Worm (Caenorhabditis elegans) whole organism, L3 larva: ENCODE data around the gene C24H12.4.
A peak's percentile ranks its signal among the peaks of the same experiment; 100 is the strongest.

Experiments
- R02D3.7 ChIP-seq: fragments of 150-350 bp; optimal IDR thresholded peaks from 2 replicates; lab custom pipeline; 2014; ENCODE audit warnings: missing biosample characterization, missing genetic modification characterization
- ZK546.5 ChIP-seq: sonication (generic microtip); optimal IDR thresholded peaks from 2 replicates; lab custom pipeline; 2017; ENCODE audit warnings: missing biosample characterization, missing genetic modification characterization
- ceh-16 ChIP-seq: sonication (generic microtip); optimal IDR thresholded peaks from 2 replicates; lab custom pipeline; 2017; ENCODE audit warnings: missing biosample characterization, missing genetic modification characterization
- ceh-28 ChIP-seq: fragments of 150-350 bp; optimal IDR thresholded peaks from 2 replicates; lab custom pipeline; 2014; ENCODE audit warnings: missing biosample characterization, missing genetic modification reagents, missing genetic modification characterization
- ceh-82 ChIP-seq: fragments of 150-350 bp; optimal IDR thresholded peaks from 2 replicates; lab custom pipeline; 2014; ENCODE audit warnings: missing biosample characterization, missing genetic modification characterization
- daf-12 ChIP-seq: fragments of 150-350 bp; optimal IDR thresholded peaks from 2 replicates; lab custom pipeline; 2014; ENCODE audit warnings: missing biosample characterization, missing genetic modification reagents, missing genetic modification characterization
- egl-27 ChIP-seq: sonication (generic microtip); optimal IDR thresholded peaks from 4 replicates; lab custom pipeline; 2017; ENCODE audit warnings: missing biosample characterization, missing genetic modification reagents, missing genetic modification characterization
- elt-1 ChIP-seq: fragments of 150-350 bp; optimal IDR thresholded peaks from 2 replicates; lab custom pipeline; 2014; ENCODE audit warnings: missing biosample characterization, missing genetic modification characterization
- elt-2 ChIP-seq: sonication (generic microtip); optimal IDR thresholded peaks from 2 replicates; lab custom pipeline; 2016; ENCODE audit warnings: missing genetic modification reagents, mild to moderate bottlenecking, missing genetic modification characterization, missing compliant biosample characterization
- fkh-2 ChIP-seq: fragments of 150-350 bp; optimal IDR thresholded peaks from 2 replicates; lab custom pipeline; 2014; ENCODE audit warnings: missing biosample characterization, missing genetic modification reagents, missing genetic modification characterization
- hmg-11 ChIP-seq: sonication (generic microtip); optimal IDR thresholded peaks from 2 replicates; lab custom pipeline; 2016; ENCODE audit warnings: missing genetic modification characterization, missing compliant biosample characterization
- jun-1 ChIP-seq: fragments of 150-350 bp; optimal IDR thresholded peaks from 2 replicates; lab custom pipeline; 2014; ENCODE audit warnings: missing biosample characterization, missing genetic modification reagents, missing genetic modification characterization
- lin-15B ChIP-seq: fragments of 150-350 bp; optimal IDR thresholded peaks from 2 replicates; lab custom pipeline; 2014; ENCODE audit warnings: missing biosample characterization, missing genetic modification characterization
- lin-39 ChIP-seq: fragments of 150-350 bp; optimal IDR thresholded peaks from 2 replicates; lab custom pipeline; 2018; ENCODE audit warnings: missing biosample characterization, missing genetic modification reagents, missing genetic modification characterization
- lsy-12 ChIP-seq: sonication (generic microtip); optimal IDR thresholded peaks from 2 replicates; lab custom pipeline; 2016; ENCODE audit warnings: mild to moderate bottlenecking, missing genetic modification characterization, missing compliant biosample characterization
- nfya-1 ChIP-seq: sonication (generic microtip); optimal IDR thresholded peaks from 2 replicates; lab custom pipeline; 2017; ENCODE audit warnings: missing genetic modification characterization, mild to moderate bottlenecking, missing compliant biosample characterization, antibody characterized with exemption, moderate library complexity; ENCODE audit not compliant: insufficient read depth
- nhr-11 ChIP-seq: fragments of 150-350 bp; optimal IDR thresholded peaks from 2 replicates; lab custom pipeline; 2014; ENCODE audit warnings: missing biosample characterization, missing genetic modification characterization
- nhr-23 ChIP-seq: fragments of 150-350 bp; optimal IDR thresholded peaks from 2 replicates; lab custom pipeline; 2014; ENCODE audit warnings: missing biosample characterization, missing genetic modification reagents, missing genetic modification characterization
- nhr-237 ChIP-seq: fragments of 150-350 bp; optimal IDR thresholded peaks from 2 replicates; lab custom pipeline; 2014; ENCODE audit warnings: missing biosample characterization, missing genetic modification characterization
- nhr-25 ChIP-seq: sonication (generic microtip); optimal IDR thresholded peaks from 2 replicates; lab custom pipeline; 2017; ENCODE audit warnings: missing biosample characterization, missing genetic modification characterization
- nhr-28 ChIP-seq: fragments of 150-350 bp; optimal IDR thresholded peaks from 2 replicates; lab custom pipeline; 2014; ENCODE audit warnings: missing biosample characterization, missing genetic modification characterization
- nhr-67 ChIP-seq: fragments of 150-350 bp; optimal IDR thresholded peaks from 2 replicates; lab custom pipeline; 2014; ENCODE audit warnings: missing biosample characterization, missing genetic modification characterization
- nhr-77 ChIP-seq: fragments of 150-350 bp; optimal IDR thresholded peaks from 2 replicates; lab custom pipeline; 2014; ENCODE audit warnings: missing biosample characterization, missing genetic modification characterization
- pha-4 ChIP-seq: fragments of 150-350 bp; optimal IDR thresholded peaks from 2 replicates; lab custom pipeline; 2014; ENCODE audit warnings: missing biosample characterization, missing genetic modification reagents, missing genetic modification characterization
- sea-2 ChIP-seq: fragments of 150-350 bp; sonication (generic microtip); optimal IDR thresholded peaks from 4 replicates; lab custom pipeline; 2014; ENCODE audit warnings: missing biosample characterization, missing genetic modification reagents, missing genetic modification characterization
- skn-1 ChIP-seq: fragments of 150-350 bp; optimal IDR thresholded peaks from 2 replicates; lab custom pipeline; 2014; ENCODE audit warnings: missing biosample characterization, missing genetic modification characterization
- snpc-4 ChIP-seq: fragments of 150-350 bp; optimal IDR thresholded peaks from 2 replicates; lab custom pipeline; 2014; ENCODE audit warnings: missing biosample characterization, missing genetic modification characterization
- tbx-2 ChIP-seq: sonication (generic microtip); optimal IDR thresholded peaks from 2 replicates; lab custom pipeline; 2016; ENCODE audit warnings: mild to moderate bottlenecking, missing genetic modification characterization, missing compliant biosample characterization
- unc-39 ChIP-seq: sonication (generic microtip); optimal IDR thresholded peaks from 4 replicates; lab custom pipeline; 2017; ENCODE audit warnings: missing biosample characterization, missing genetic modification characterization
- unc-62 ChIP-seq: fragments of 150-350 bp; sonication (generic microtip); optimal IDR thresholded peaks from 4 replicates; lab custom pipeline; 2014; ENCODE audit warnings: missing biosample characterization, missing genetic modification reagents, missing genetic modification characterization
- zag-1 ChIP-seq: fragments of 150-350 bp; optimal IDR thresholded peaks from 2 replicates; lab custom pipeline; 2014; ENCODE audit warnings: missing biosample characterization, missing genetic modification characterization

The C24H12.4 gene

DNA sequence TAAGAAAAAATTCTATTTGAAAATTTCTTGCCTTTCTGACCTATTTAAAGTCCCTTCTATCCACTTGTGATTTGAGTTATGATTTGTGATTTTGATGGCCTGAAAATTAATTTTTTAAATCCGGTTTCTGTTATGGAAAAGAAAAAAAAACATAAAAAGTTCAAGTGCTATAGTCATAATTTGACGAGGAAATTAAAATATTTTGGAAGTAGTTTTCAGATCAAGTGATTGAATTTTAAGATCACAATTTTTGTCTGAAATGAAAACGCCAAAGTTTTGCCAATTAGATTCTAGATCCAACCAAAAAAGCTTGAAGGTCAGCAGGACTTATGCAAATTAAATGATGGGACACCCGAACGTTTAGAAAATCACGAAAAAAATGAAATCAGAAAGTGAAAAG is 43.6 kb upstream of the C24H12.4 start, which contains the start of gene ptr-3:
Gene ptr-3, minus strand, starts transcription at position 101 of the 400 bp plus-strand sequence.
- no peak for TF ChIP-seq lsy-12 (tag; lab: Kevin White, UChicago)
- TF ChIP-seq sea-2 (GFP tag; lab: Kevin White, UChicago) = no peak
- TF ChIP-seq nhr-25 (tag; lab: Kevin White, UChicago) = no peak
- TF ChIP-seq ZK546.5 (tag; lab: Kevin White, UChicago) = no peak
- no peak for TF ChIP-seq hmg-11
- no peak for TF ChIP-seq nhr-77 (tag; lab: Kevin White, UChicago)
- TF ChIP-seq, all 47 proteins: peak for 0

DNA sequence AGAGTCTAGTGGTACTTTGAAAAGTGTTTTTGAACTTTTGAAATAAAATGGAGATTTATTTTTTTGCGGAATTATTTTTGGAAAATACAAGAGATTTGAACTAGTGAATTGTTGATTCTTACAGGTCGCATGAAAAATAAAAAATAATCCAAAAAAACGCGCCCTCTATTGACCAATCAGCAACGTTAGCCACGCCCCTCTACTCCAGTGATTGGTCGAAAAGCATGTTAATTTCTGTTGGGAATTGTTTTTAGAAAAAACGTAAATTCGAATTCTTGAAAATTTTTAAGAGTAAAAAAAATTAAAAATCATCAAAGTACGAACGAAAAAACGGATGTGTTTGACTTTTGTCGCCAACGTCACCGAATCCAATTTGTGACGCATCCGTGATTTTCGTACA is 40.6 kb upstream of the C24H12.4 start:
- peak; percentile 62 for TF ChIP-seq nfya-1
- no peak for TF ChIP-seq ceh-16 (tag; lab: Kevin White, UChicago)

DNA sequence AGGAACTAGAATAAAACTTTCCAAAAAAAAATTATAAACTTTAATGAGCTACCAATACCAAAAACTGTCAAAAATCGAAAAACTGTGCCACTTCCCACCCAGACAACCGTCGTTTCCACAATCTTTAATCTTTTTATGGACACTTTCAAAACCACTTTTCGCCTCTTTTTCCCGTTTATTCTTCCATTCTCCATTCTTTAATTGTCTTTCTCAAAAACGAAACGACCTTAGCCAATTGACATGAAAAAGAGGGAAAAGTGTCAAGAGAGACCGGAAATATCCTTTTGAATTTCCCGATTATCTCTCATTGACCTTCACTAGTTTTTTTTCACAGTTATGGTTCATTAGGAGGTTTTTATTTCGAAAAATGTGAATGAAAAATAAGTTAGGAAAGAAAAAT is 39.5 kb upstream of the C24H12.4 start:
- TF ChIP-seq jun-1 (tag; lab: Kevin White, UChicago) (no peak), nhr-25 (tag; lab: Kevin White, UChicago) (peak; percentile 17), nhr-23 (tag; lab: Kevin White, UChicago) (peak; percentile 8)
- TF ChIP-seq, all 47 proteins: peak for 2

DNA sequence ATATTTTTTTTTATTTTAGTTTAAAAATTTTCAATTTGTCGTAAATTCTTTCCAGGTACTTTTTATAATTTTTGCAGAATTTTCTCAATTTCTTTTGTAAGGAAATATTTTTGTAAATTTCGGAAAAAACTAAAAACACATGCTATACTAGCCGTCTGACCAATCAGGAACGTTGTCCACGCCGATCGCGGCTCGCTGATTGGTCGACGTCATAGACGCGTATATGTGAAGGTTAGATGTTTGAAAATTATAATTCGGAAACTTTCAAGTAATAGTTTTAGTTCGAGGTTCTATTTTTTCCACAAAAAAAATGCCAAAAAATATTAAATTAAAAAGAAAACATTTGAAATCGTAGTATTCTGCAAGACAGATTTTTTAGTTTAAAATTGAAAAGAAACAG is 38.8 kb upstream of the C24H12.4 start:
- no peak for TF ChIP-seq daf-12 (tag; lab: Kevin White, UChicago)
- peak; percentile 44 for TF ChIP-seq nfya-1
- TF ChIP-seq, all 47 proteins: peak for 1

DNA sequence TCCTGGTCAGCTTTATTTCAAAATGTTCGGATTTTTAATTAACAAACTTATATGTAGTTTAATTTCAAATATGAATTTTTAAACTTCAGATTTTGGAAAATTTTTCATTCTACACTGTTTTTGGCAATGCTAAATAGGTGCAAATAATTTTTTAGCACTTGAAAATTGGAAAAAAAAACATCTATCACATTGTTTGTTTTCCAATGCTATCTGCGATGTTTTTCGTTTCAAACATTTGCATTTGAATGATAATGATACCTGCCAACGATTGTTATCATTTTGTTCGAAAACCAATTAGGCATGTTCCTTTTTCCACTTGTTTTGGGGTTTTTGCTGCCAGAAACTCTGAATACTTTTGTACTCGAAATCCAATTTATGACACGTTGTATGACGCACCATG is 36.1 kb upstream of the C24H12.4 start, which contains the start of gene C03H5.4:
Gene C03H5.4, plus strand, starts transcription at position 301 of the 400 bp plus-strand sequence.
- TF ChIP-seq sea-2 (GFP tag; lab: Kevin White, UChicago) = no peak
- TF ChIP-seq, all 47 proteins: peak for 0

DNA sequence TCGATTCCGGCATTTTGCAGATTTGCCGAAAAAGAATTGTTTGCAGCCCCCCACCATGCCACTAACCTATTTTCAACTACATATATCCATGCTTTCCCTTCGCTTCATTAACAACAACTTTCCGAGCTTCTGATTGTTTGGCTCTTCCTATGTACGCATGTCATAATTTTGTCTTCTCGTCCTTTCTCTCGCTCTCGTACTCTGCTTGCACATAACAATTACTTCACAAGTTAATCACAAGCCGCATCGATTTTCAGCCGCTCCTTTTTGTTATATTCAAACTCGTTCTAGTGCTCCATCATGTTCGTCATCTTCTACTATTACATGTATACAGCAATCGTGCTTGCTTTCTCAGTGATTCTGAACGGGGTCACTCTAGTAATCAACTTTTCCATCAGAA is 32.7 kb upstream of the C24H12.4 start, which contains the start of gene C03H5.9:
Gene C03H5.9, plus strand, starts transcription at position 301 of the 400 bp plus-strand sequence.
- TF ChIP-seq elt-1 (tag; lab: Kevin White, UChicago) (no peak), elt-2 (tag; lab: Kevin White, UChicago) (no peak), unc-62 (GFP tag; lab: Kevin White, UChicago) (no peak), egl-27 (no peak), sea-2 (GFP tag; lab: Kevin White, UChicago) (no peak), ceh-16 (tag; lab: Kevin White, UChicago) (no peak), nhr-28 (tag; lab: Kevin White, UChicago) (no peak), nhr-67 (tag; lab: Kevin White, UChicago) (no peak), lin-39 (no peak), nhr-25 (tag; lab: Kevin White, UChicago) (no peak), fkh-2 (tag; lab: Kevin White, UChicago) (no peak), zag-1 (no peak), nhr-77 (tag; lab: Kevin White, UChicago) (no peak), nhr-23 (tag; lab: Kevin White, UChicago) (no peak), nhr-11 (tag; lab: Kevin White, UChicago) (no peak), lin-15B (tag; lab: Kevin White, UChicago) (no peak), snpc-4 (no peak), skn-1 (tag; lab: Kevin White, UChicago) (no peak)
- TF ChIP-seq, all 47 proteins: peak for 0

DNA sequence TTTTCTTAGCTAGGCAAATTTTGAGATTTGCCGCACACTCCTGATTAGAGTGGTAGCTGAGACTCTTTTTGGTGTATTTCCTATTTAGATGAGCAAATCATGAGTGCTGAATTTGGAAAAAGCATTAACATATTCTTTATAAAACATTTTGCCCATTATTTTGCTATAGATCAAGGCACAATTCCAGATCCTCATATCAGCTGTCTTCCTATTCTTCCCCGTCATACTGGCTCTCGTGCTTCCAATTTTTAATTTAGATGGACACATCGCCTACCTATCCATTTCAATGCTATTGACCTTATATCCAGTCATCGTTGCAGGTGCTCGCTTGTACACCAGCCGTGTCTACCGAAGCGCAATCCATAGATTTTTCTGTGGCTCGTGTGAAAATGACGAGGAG is 31.1 kb upstream of the C24H12.4 start, which contains the start of gene C03H5.7:
Gene C03H5.7, plus strand, starts transcription at position 301 of the 400 bp plus-strand sequence.
- TF ChIP-seq unc-62 (GFP tag; lab: Kevin White, UChicago) (no peak), unc-39 (tag; lab: Kevin White, UChicago) (no peak), R02D3.7 (tag; lab: Kevin White, UChicago) (no peak), hmg-11 (no peak), ceh-82 (tag; lab: Kevin White, UChicago) (no peak), tbx-2 (tag; lab: Kevin White, UChicago) (no peak), ceh-28 (tag; lab: Kevin White, UChicago) (no peak), nhr-28 (tag; lab: Kevin White, UChicago) (no peak), lsy-12 (tag; lab: Kevin White, UChicago) (no peak), pha-4 (no peak), nhr-237 (no peak)
- TF ChIP-seq, all 47 proteins: peak for 0
